Worm (Caenorhabditis elegans) whole organism, late embryonic: ENCODE data around the gene tpa-1.

Source experiments
- C08G9.2 ChIP-seq: sonication (generic microtip); optimal IDR thresholded peaks from 2 replicates; lab custom pipeline; 2016; ENCODE audit warnings: mild to moderate bottlenecking, missing genetic modification characterization, moderate library complexity, missing compliant biosample characterization
- K02D7.2 ChIP-seq: sonication (generic microtip); optimal IDR thresholded peaks from 2 replicates; lab custom pipeline; 2017; ENCODE audit warnings: mild to moderate bottlenecking, missing genetic modification characterization, missing compliant biosample characterization
- Y22D7AL.16 ChIP-seq: sonication (generic microtip); optimal IDR thresholded peaks from 2 replicates; lab custom pipeline; 2016; ENCODE audit warnings: missing genetic modification characterization, missing compliant biosample characterization
- ahr-1 ChIP-seq: sonication (generic microtip); optimal IDR thresholded peaks from 2 replicates; lab custom pipeline; 2016; ENCODE audit warnings: missing genetic modification characterization, missing compliant biosample characterization
- ama-1 ChIP-seq: fragments of 150-350 bp; optimal IDR thresholded peaks from 2 replicates; lab custom pipeline; 2014
- ceh-19 ChIP-seq: fragments of 200-800 bp; sonication (Bioruptor generic); optimal IDR thresholded peaks from 2 replicates; lab custom pipeline; 2018; ENCODE audit warnings: mild to moderate bottlenecking, missing genetic modification characterization, missing compliant biosample characterization
- ceh-22 ChIP-seq: sonication (generic microtip); optimal IDR thresholded peaks from 2 replicates; lab custom pipeline; 2017; ENCODE audit warnings: missing biosample characterization, missing genetic modification characterization
- ceh-45 ChIP-seq: fragments of 200-800 bp; sonication (Bioruptor generic); IDR thresholded peaks from 2 replicates; pipeline ENCODE4 v1.3.6; 2022; ENCODE audit warnings: missing genetic modification reagents, missing genetic modification characterization, missing compliant biosample characterization
- ceh-6 ChIP-seq: fragments of 200-800 bp; sonication (Bioruptor generic); optimal IDR thresholded peaks from 2 replicates; lab custom pipeline; 2018; ENCODE audit warnings: mild to moderate bottlenecking, missing genetic modification characterization, missing compliant biosample characterization
- che-1 ChIP-seq: sonication (generic microtip); optimal IDR thresholded peaks from 2 replicates; lab custom pipeline; 2016; ENCODE audit warnings: mild to moderate bottlenecking, missing genetic modification characterization, missing compliant biosample characterization
- dmd-4 ChIP-seq: sonication (generic microtip); optimal IDR thresholded peaks from 2 replicates; lab custom pipeline; 2016; ENCODE audit warnings: borderline replicate concordance, missing genetic modification characterization, missing compliant biosample characterization
- elt-4 ChIP-seq: sonication (generic microtip); optimal IDR thresholded peaks from 2 replicates; lab custom pipeline; 2016; ENCODE audit warnings: missing genetic modification characterization, missing compliant biosample characterization
- fkh-6 ChIP-seq: sonication (generic microtip); optimal IDR thresholded peaks from 2 replicates; lab custom pipeline; 2016; ENCODE audit warnings: missing genetic modification characterization, missing compliant biosample characterization
- hlh-15 ChIP-seq: sonication (generic microtip); optimal IDR thresholded peaks from 2 replicates; lab custom pipeline; 2016; ENCODE audit warnings: missing genetic modification characterization, missing compliant biosample characterization
- hlh-8 ChIP-seq: sonication (generic microtip); optimal IDR thresholded peaks from 2 replicates; lab custom pipeline; 2016; ENCODE audit warnings: missing genotype, missing genetic modification characterization, missing compliant biosample characterization
- lim-6 ChIP-seq: sonication (generic microtip); optimal IDR thresholded peaks from 2 replicates; lab custom pipeline; 2016; ENCODE audit warnings: missing genetic modification characterization, missing compliant biosample characterization
- lin-11 ChIP-seq: fragments of 200-800 bp; sonication (Bioruptor generic); optimal IDR thresholded peaks from 2 replicates; lab custom pipeline; 2018; ENCODE audit warnings: mild to moderate bottlenecking, missing genetic modification characterization, missing compliant biosample characterization
- madf-2 ChIP-seq: sonication (generic microtip); optimal IDR thresholded peaks from 2 replicates; lab custom pipeline; 2017; ENCODE audit warnings: missing genetic modification characterization, missing compliant biosample characterization
- npax-4 ChIP-seq: sonication (generic microtip); optimal IDR thresholded peaks from 2 replicates; lab custom pipeline; 2016; ENCODE audit warnings: missing genetic modification characterization, missing compliant biosample characterization
- pag-3 ChIP-seq: sonication (generic microtip); optimal IDR thresholded peaks from 2 replicates; lab custom pipeline; 2016; ENCODE audit warnings: missing compliant biosample characterization, missing genetic modification characterization, borderline replicate concordance
- pax-1 ChIP-seq: fragments of 150-350 bp; optimal IDR thresholded peaks from 2 replicates; lab custom pipeline; 2014; ENCODE audit warnings: missing biosample characterization, missing genetic modification characterization
- pha-2 ChIP-seq: sonication (generic microtip); optimal IDR thresholded peaks from 2 replicates; lab custom pipeline; 2017; ENCODE audit warnings: mild to moderate bottlenecking, missing genetic modification characterization, missing compliant biosample characterization
- pqm-1 ChIP-seq: sonication (generic microtip); optimal IDR thresholded peaks from 2 replicates; lab custom pipeline; 2016; ENCODE audit warnings: missing genetic modification characterization, missing compliant biosample characterization
- ref-2 ChIP-seq: sonication (generic microtip); optimal IDR thresholded peaks from 2 replicates; lab custom pipeline; 2016; ENCODE audit warnings: missing genetic modification characterization, missing compliant biosample characterization
- sox-2 ChIP-seq: fragments of 200-800 bp; sonication (Bioruptor generic); IDR thresholded peaks from 2 replicates; pipeline ENCODE4 v1.3.6; 2022; ENCODE audit warnings: missing genetic modification reagents, missing genetic modification characterization, missing compliant biosample characterization
- unc-42 ChIP-seq: sonication (generic microtip); optimal IDR thresholded peaks from 2 replicates; lab custom pipeline; 2016; ENCODE audit warnings: missing genotype, missing genetic modification characterization, missing compliant biosample characterization
- unc-55 ChIP-seq: sonication (generic microtip); optimal IDR thresholded peaks from 2 replicates; lab custom pipeline; 2017; ENCODE audit warnings: missing biosample characterization, missing genetic modification reagents, missing genetic modification characterization

tpa-1 gene

DNA sequence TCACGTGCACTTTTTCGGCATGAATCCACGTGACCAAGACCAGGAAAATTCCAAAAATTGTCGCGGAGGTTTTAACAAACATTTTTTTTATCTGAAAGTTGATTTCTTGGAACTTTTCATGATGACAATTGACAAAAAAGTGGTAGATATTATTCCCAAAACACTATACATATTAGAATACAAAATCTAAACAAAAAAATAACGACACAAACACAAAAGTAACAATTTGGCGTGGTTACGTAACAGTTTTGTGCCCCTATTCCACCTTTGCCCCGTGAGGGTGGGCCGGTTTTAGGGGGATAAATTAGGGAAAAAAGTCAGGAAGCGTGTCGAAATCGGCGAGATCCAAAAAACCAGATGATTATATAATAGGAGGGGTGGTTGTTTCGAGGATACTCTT, 66.0 kb downstream of the tpa-1 start, which contains the start of gene gegf-1:
TSS of gene gegf-1 (minus strand) at position 101 of the 400 bp plus-strand sequence.
- TF ChIP-seq ceh-19 (GFP tag; lab: Kevin White, UChicago) (no peak), unc-42 (tag; lab: Kevin White, UChicago) (no peak), pag-3 (tag; lab: Kevin White, UChicago) (no peak), elt-4 (tag; lab: Kevin White, UChicago) (no peak), ceh-6 (GFP tag; lab: Kevin White, UChicago) (no peak)

- TF ChIP-seq ceh-22 (tag; lab: Kevin White, UChicago) (no peak), che-1 (tag; lab: Kevin White, UChicago) (no peak), hlh-15 (tag; lab: Kevin White, UChicago) (no peak), fkh-6 (tag; lab: Kevin White, UChicago) (no peak), ahr-1 (tag; lab: Kevin White, UChicago) (no peak), npax-4 (no peak), dmd-4 (no peak), Y22D7AL.16 (no peak), hlh-8 (tag; lab: Kevin White, UChicago) (no peak), lin-11 (no peak), pax-1 (tag; lab: Kevin White, UChicago) (no peak), madf-2 (tag; lab: Kevin White, UChicago) (no peak), sox-2 (GFP tag; lab: Robert Waterston, UW) (no peak), C08G9.2 (tag; lab: Kevin White, UChicago) (no peak), ref-2 (tag; lab: Kevin White, UChicago) (no peak), pha-2 (tag; lab: Kevin White, UChicago) (no peak)
Observed at ce11 chrIV:158662-159061, 66.9 kb downstream of the tpa-1 start, which contains the start of gene Y38C1AA.7. TSS of gene Y38C1AA.7 (plus strand) at chrIV:158962.

DNA sequence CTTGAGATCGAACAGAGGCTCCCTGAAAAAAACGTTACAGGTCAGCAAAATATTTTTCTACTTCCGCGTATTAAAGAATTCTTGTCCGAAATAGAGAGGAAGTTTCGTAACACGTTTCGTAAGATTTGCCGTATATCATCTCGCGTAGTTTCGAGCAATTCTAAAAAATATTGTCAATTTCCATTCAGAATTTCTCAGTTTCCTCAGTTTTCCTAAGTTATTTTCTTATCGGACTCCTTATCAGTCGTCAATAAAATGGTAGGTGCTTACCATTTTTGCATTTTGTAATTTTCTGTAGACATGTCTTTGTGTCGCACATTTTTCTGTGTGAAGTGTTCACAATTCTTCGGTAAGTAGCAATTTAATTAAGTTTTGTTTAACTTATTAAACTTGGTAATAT, 68.1 kb downstream of the tpa-1 start, which contains the start of gene Y38C1AA.19:
TSS of gene Y38C1AA.19 (plus strand) at position 301 of the 400 bp plus-strand sequence.
- no peak for TF ChIP-seq npax-4
- no peak for TF ChIP-seq che-1 (tag; lab: Kevin White, UChicago)
- TF ChIP-seq lim-6 (tag; lab: Kevin White, UChicago) = no peak
- no peak for TF ChIP-seq ceh-45 (GFP tag; lab: Robert Waterston, UW)
- TF ChIP-seq unc-55 (GFP tag; lab: Kevin White, UChicago) = no peak
- TF ChIP-seq ama-1 (lab: Kevin White, UChicago) = no peak
- TF ChIP-seq K02D7.2 = no peak
- no peak for TF ChIP-seq elt-4 (tag; lab: Kevin White, UChicago)
- TF ChIP-seq ceh-6 (GFP tag; lab: Kevin White, UChicago) = no peak
- no peak for TF ChIP-seq pqm-1 (tag; lab: Kevin White, UChicago)
- no peak for TF ChIP-seq unc-42 (tag; lab: Kevin White, UChicago)
